Worm (Caenorhabditis elegans): ENCODE measurements around the gene cnc-2.
A peak's percentile ranks its signal among the peaks of the same experiment; 100 is the strongest.

cnc-2 gene

ce11 chrV:1460069-1460468, 10.1 kb upstream of the cnc-2 start, which contains the start of gene hacd-1:
TSS of gene hacd-1 (plus strand) at chrV:1460369.
- no peak for TF ChIP-seq irx-1 (tag; optimal IDR thresholded peaks at IDR 0.05)
- no peak for TF ChIP-seq alr-1 (tag; optimal IDR thresholded peaks at IDR 0.05; ENCODE audit: borderline replicate concordance)
- TF ChIP-seq ceh-88 (GFP tag; IDR thresholded peaks at IDR 0.05), result no peak
- no peak for TF ChIP-seq mdl-1 (tag; optimal IDR thresholded peaks at IDR 0.05)
- TF ChIP-seq lin-39 (tag; optimal IDR thresholded peaks at IDR 0.05), result no peak
- no peak for TF ChIP-seq unc-130 (tag; optimal IDR thresholded peaks at IDR 0.05)
- TF ChIP-seq fkh-4 (tag; optimal IDR thresholded peaks at IDR 0.05; ENCODE audit: borderline replicate concordance), result no peak
- no peak for TF ChIP-seq ztf-11 (tag; optimal IDR thresholded peaks at IDR 0.05)
- no peak for TF ChIP-seq C04F5.9 (tag; optimal IDR thresholded peaks at IDR 0.05)
- no peak for TF ChIP-seq jun-1 (tag; optimal IDR thresholded peaks at IDR 0.05)
- TF ChIP-seq hpl-2 (GFP tag; optimal IDR thresholded peaks at IDR 0.05), result no peak
- no peak for TF ChIP-seq aly-2 (tag; optimal IDR thresholded peaks at IDR 0.05)

DNA sequence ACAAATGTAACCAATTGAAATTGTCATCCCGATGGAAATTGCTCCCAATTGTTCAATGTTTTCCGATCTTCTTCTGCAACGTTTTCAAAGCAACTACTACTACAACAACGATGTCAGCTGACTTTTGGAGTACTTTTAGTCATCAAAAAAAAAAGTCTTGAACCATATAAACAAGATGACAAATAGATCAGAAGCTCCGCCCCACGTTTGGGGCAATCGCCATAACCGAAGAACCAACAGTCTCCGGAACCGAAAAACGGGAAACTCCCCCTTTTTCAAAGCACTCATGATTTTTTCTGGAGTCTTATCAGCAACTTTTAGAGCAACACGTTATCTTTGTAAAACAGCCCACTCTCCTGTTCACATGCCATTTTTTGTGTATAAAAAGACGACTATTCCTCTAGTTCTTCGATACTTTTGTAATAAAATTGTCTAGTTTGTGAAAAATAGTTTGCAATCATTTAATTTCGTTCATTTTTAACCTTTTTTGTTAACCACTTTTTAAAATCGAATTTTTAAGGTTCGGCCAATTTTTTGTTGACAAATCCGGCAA, 9.5 kb upstream of the cnc-2 start:
- TF ChIP-seq elt-2 (tag; optimal IDR thresholded peaks at IDR 0.05) (peak; percentile 79), jun-1 (tag; optimal IDR thresholded peaks at IDR 0.05) (peak; percentile 44), hlh-17 (GFP tag; optimal IDR thresholded peaks at IDR 0.05; ENCODE audit: borderline replicate concordance) (no peak), lin-35 (GFP tag; optimal IDR thresholded peaks at IDR 0.05) (peak in 1 of 2 experiments; percentile 12), efl-1 (optimal IDR thresholded peaks at IDR 0.05) (no peak), efl-1 (GFP tag; optimal IDR thresholded peaks at IDR 0.05 in 1 of 2) (peak in 1 of 2 experiments; percentile 91), nhr-20 (tag; optimal IDR thresholded peaks at IDR 0.05) (peak; percentile 18), pag-3 (tag; optimal IDR thresholded peaks at IDR 0.05; ENCODE audit: borderline replicate concordance, insufficient read depth) (no peak)

DNA sequence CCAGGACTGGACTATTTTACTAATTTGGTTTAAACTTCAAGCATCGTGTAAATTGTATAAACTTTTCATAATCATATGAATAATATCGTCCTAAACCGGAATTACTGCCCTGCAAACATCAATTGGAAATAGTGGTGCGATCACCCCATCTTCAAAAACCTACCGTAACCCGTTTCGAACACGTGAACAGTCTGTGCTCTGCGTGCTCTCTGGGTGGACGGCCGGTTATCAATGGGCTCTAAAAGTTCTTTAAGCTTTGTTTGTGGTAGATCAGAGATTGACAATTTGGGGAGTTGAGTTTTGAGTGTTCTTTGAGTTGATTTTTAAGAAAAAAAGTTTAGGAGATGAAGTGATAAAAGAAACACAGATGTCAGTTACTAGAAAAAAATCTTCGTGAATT, 6.6 kb upstream of the cnc-2 start:
- TF ChIP-seq lsy-2 (tag; optimal IDR thresholded peaks at IDR 0.05) (peak in 1 of 2 experiments; percentile 54), unc-130 (tag; optimal IDR thresholded peaks at IDR 0.05) (no peak), unc-86 (tag; optimal IDR thresholded peaks at IDR 0.05) (no peak), efl-1 (optimal IDR thresholded peaks at IDR 0.05) (no peak), efl-1 (GFP tag; optimal IDR thresholded peaks at IDR 0.05 in 1 of 2) (peak in 1 of 2 experiments; percentile 81), lin-35 (GFP tag; optimal IDR thresholded peaks at IDR 0.05) (peak in 1 of 2 experiments; percentile 16)

DNA sequence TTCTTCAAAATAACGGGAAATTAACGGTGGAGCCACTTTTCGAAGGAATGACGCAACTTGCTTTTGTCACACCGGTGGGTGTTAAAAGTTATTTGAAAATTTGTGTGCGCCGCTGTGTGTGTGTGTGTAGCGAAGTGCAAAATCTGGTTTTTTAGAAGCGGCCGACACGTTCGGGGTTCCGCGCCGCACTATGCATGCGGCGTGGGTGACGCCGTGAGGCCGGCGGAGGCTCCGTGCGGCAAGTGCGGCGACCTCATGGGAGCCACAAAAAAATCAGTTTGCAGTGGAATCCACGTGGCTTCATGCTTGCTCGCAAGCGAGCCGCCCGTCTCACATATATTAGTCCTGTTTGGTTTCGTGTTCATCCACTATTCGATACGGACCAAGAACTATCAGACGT, 5.3 kb upstream of the cnc-2 start:
- peak; percentile 55 for TF ChIP-seq snpc-4 (tag; optimal IDR thresholded peaks at IDR 0.05)
- TF ChIP-seq hlh-17 (GFP tag; optimal IDR thresholded peaks at IDR 0.05; ENCODE audit: borderline replicate concordance), result no peak

DNA sequence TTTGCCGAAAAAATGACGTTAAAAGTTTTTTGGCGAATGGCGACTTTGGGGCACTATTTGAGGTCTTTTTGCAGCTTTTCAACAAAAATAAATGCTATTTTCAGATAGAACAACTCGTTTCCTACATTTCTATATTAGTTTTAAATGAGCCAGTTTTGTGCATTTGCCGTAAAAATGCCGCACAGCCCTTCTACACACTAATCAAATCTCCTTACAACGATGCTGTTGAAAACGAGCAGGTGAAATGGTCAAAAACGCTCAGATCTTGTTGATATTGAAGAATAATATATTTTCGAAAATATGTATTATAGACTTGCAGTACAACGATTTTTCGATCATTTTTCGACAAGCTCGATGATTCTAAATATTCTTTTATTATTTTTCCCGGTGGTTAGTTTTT, 4.8 kb upstream of the cnc-2 start, which contains the start of gene chil-14:
chil-14 (plus strand) TSS at position 301 of the 400 bp plus-strand sequence.
- no peak for TF ChIP-seq lin-35 (GFP tag; optimal IDR thresholded peaks at IDR 0.05)
- TF ChIP-seq sup-37 (GFP tag; optimal IDR thresholded peaks at IDR 0.05), result no peak
- no peak for TF ChIP-seq efl-3 (GFP tag; optimal IDR thresholded peaks at IDR 0.05)
- TF ChIP-seq pag-3 (tag; optimal IDR thresholded peaks at IDR 0.05; ENCODE audit: borderline replicate concordance, insufficient read depth), result no peak
- no peak for TF ChIP-seq blmp-1 (tag; optimal IDR thresholded peaks at IDR 0.05)
- TF ChIP-seq fos-1 (tag; optimal IDR thresholded peaks at IDR 0.05), result no peak
- TF ChIP-seq lin-14 (GFP tag; optimal IDR thresholded peaks at IDR 0.05), result no peak
- TF ChIP-seq skn-1 (tag; optimal IDR thresholded peaks at IDR 0.05), result no peak
- TF ChIP-seq zag-1 (tag; optimal IDR thresholded peaks at IDR 0.05), result no peak
- no peak for TF ChIP-seq F16B12.6 (tag; optimal IDR thresholded peaks at IDR 0.05)
- TF ChIP-seq dsc-1 (tag; optimal IDR thresholded peaks at IDR 0.05), result no peak

DNA sequence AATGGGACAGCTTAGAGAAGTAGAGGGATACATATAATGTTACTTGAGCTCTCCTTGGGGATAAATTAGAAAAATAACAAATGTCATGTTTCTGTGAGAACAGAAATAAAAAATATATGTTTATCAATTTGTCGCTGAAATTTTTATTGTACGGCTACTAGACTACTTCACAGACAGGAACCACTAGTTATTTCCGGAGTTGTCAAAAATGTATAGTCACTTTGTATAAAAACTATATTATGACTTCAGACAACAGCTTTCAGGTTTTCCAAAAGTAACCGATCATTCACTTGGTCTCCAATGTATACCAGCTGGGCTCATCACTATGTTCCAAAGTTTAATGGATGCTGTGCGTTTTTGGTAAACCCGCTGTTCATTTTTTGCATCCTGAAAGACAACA, 1.4 kb upstream of the cnc-2 start, which contains the start of gene srj-23:
srj-23 (plus strand) TSS at position 301 of the 400 bp plus-strand sequence.
- TF ChIP-seq mab-9 (GFP tag; IDR thresholded peaks at IDR 0.05) (0 out of 2 replicates have a peak, but pooled peaks have one; percentile 16), efl-1 (optimal IDR thresholded peaks at IDR 0.05) (no peak), efl-1 (GFP tag; optimal IDR thresholded peaks at IDR 0.05 in 1 of 2) (no peak)

Measured in whole organism, L1 larva.